Fruit fly (Drosophila melanogaster): ENCODE data around the gene CG42371.

The CG42371 gene

DNA sequence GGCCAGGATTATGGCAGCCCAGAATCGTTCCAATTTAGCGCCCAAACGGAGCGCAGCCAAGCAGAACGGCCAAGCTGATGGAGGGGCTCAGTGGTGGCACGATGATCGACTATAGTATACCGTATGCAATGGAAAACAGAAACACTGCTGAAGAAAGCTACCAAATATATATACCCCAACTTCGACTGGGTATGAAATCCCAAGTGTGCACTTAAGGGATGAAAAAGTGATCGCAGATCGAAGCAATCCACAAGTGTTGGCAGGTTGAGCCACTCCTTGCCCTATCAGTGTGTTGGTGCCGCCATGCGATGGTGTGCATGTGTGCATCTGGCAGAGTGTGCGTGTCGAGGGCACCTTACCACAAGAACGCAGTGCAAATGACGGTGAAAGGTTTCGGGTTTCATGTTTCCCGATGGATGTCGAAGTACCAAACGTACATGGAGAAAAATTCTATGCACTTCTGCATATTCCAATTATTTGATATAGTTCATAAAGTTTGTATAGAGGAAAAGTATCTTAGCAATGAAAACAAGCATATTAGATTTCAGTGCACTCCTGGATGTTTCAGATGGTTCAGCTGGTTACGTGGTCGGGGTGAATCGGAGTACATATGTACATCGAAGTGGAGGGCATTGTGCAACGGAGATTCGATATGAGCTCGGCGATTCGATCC, 34.9 kb downstream of the CG42371 start (continued):
- TF ChIP-seq Kr (GFP tag; optimal IDR thresholded peaks at IDR 0.05) (peak; percentile 69), dysf (GFP tag; IDR thresholded peaks at IDR 0.05) (no peak), tap (tag; optimal IDR thresholded peaks at IDR 0.05) (no peak), CG6791 (GFP tag; IDR thresholded peaks at IDR 0.05; ENCODE audit: partially characterized antibody) (peak; percentile 73), NC2α (GFP tag; optimal IDR thresholded peaks at IDR 0.05) (no peak), Side (GFP tag; optimal IDR thresholded peaks at IDR 0.05) (no peak), CG13287 (GFP tag; IDR thresholded peaks at IDR 0.05; ENCODE audit: partially characterized antibody) (no peak), wor (GFP tag; IDR thresholded peaks at IDR 0.05) (no peak), Taf1 (GFP tag; IDR thresholded peaks at IDR 0.05) (no peak), CG2120 (GFP tag; optimal IDR thresholded peaks at IDR 0.05) (no peak), mld (GFP tag; IDR thresholded peaks at IDR 0.05; ENCODE audit: partially characterized antibody) (no peak), Ssrp (tag; optimal IDR thresholded peaks at IDR 0.05) (no peak), esg (GFP tag; conservative IDR thresholded peaks at IDR 0.05) (no peak), CG8944 (GFP tag; optimal IDR thresholded peaks at IDR 0.05) (no peak), pita (GFP tag; optimal IDR thresholded peaks at IDR 0.05) (no peak), pan (optimal IDR thresholded peaks at IDR 0.05) (peak in 1 of 2 experiments; percentile 83), pan (GFP tag; optimal IDR thresholded peaks at IDR 0.05 in 1 of 2, IDR thresholded peaks at IDR 0.05 in 1 of 2) (peak in 1 of 2 experiments; percentile 57), Aef1 (GFP tag; IDR thresholded peaks at IDR 0.05) (no peak), vfl (GFP tag; optimal IDR thresholded peaks at IDR 0.05) (no peak), CG17186 (GFP tag; optimal IDR thresholded peaks at IDR 0.05) (no peak), ERR (GFP tag; optimal IDR thresholded peaks at IDR 0.05) (no peak), CG8765 (GFP tag; IDR thresholded peaks at IDR 0.05) (peak; percentile 16; the same call in 1 of the 2 replicates), kni (GFP tag; optimal IDR thresholded peaks at IDR 0.05) (peak; percentile 55), trem (tag; optimal IDR thresholded peaks at IDR 0.05) (no peak), Abd-B (GFP tag; optimal IDR thresholded peaks at IDR 0.05) (no peak), lmd (GFP tag; IDR thresholded peaks at IDR 0.05) (no peak), caup (GFP tag; optimal IDR thresholded peaks at IDR 0.05; ENCODE audit: severe bottlenecking) (no peak), Xrp1 (GFP tag; IDR thresholded peaks at IDR 0.05) (peak; percentile 35; the same call in 1 of the 2 replicates), z (GFP tag; IDR thresholded peaks at IDR 0.05) (no peak), vvl (GFP tag; IDR thresholded peaks at IDR 0.05) (no peak; the same call in 1 of the 2 replicates), bbx (GFP tag; IDR thresholded peaks at IDR 0.05; ENCODE audit: partially characterized antibody) (no peak), CG15696 (tag; optimal IDR thresholded peaks at IDR 0.05) (peak; percentile 52), Gsc (GFP tag; IDR thresholded peaks at IDR 0.05) (no peak), toy (GFP tag; IDR thresholded peaks at IDR 0.05) (no peak), CG4820 (GFP tag; optimal IDR thresholded peaks at IDR 0.05) (no peak), nerfin-2 (GFP tag; IDR thresholded peaks at IDR 0.05; ENCODE audit: partially characterized antibody) (peak; percentile 65), repo (GFP tag; optimal IDR thresholded peaks at IDR 0.05) (no peak), TFAM (GFP tag; optimal IDR thresholded peaks at IDR 0.05) (no peak), CG11456 (GFP tag; IDR thresholded peaks at IDR 0.05) (no peak), croc (GFP tag; conservative IDR thresholded peaks at IDR 0.05) (no peak), Deaf1 (tag; optimal IDR thresholded peaks at IDR 0.05) (no peak), grau (tag; optimal IDR thresholded peaks at IDR 0.05) (no peak), CG7963 (GFP tag; IDR thresholded peaks at IDR 0.05; ENCODE audit: partially characterized antibody) (peak; percentile 70), chinmo (GFP tag; IDR thresholded peaks at IDR 0.05; ENCODE audit: partially characterized antibody) (no peak), Antp (GFP tag; optimal IDR thresholded peaks at IDR 0.05) (no peak), CG43689 (GFP tag; IDR thresholded peaks at IDR 0.05) (no peak), sna (GFP tag; IDR thresholded peaks at IDR 0.05; ENCODE audit: partially characterized antibody) (peak; percentile 33; the same call in 1 of the 2 replicates), Fer3 (tag; optimal IDR thresholded peaks at IDR 0.05) (no peak), kay (GFP tag; optimal IDR thresholded peaks at IDR 0.05) (no peak)

Measured in whole organism, embryonic.